Fruit fly (Drosophila melanogaster): Measurements from ENCODE around the gene Mi-2.

The Mi-2 gene

dm6 chr3L:19939024-19939423 is 29.0 kb upstream of the Mi-2 start, which contains the start of gene Ac76E (continued):
- TF ChIP-seq zen2 (GFP tag; IDR thresholded peaks at IDR 0.05; ENCODE audit: partially characterized antibody), result no peak
- TF ChIP-seq Dfd (GFP tag; optimal IDR thresholded peaks at IDR 0.05), result no peak
- no peak for TF ChIP-seq danr (GFP tag; IDR thresholded peaks at IDR 0.05)
- peak; percentile 56 for TF ChIP-seq HmgZ (tag; optimal IDR thresholded peaks at IDR 0.05)
- no peak for TF ChIP-seq jing (GFP tag; optimal IDR thresholded peaks at IDR 0.05)
- TF ChIP-seq Ssrp (tag; optimal IDR thresholded peaks at IDR 0.05), result no peak
- TF ChIP-seq NK7.1 (GFP tag; optimal IDR thresholded peaks at IDR 0.05), result no peak
- TF ChIP-seq CG5953 (GFP tag; IDR thresholded peaks at IDR 0.05), result no peak
- no peak for TF ChIP-seq CG12236 (GFP tag; optimal IDR thresholded peaks at IDR 0.05)
- TF ChIP-seq CG17361 (GFP tag; IDR thresholded peaks at IDR 0.05), result no peak
- TF ChIP-seq CG4424 (GFP tag; optimal IDR thresholded peaks at IDR 0.05), result no peak
- no peak for TF ChIP-seq bcd (GFP tag; optimal IDR thresholded peaks at IDR 0.05)
- no peak for TF ChIP-seq CG6272 (GFP tag; IDR thresholded peaks at IDR 0.05)
- TF ChIP-seq Spps (tag; optimal IDR thresholded peaks at IDR 0.05), result no peak
- TF ChIP-seq CG17829 (tag; optimal IDR thresholded peaks at IDR 0.05), result no peak
- TF ChIP-seq CG10209 (GFP tag; optimal IDR thresholded peaks at IDR 0.05), result no peak
- TF ChIP-seq ftz-f1 (GFP tag; optimal IDR thresholded peaks at IDR 0.05), result peak; percentile 93
- TF ChIP-seq eve (GFP tag; optimal IDR thresholded peaks at IDR 0.05), result no peak
- TF ChIP-seq lola (GFP tag; optimal IDR thresholded peaks at IDR 0.05), result no peak
- no peak for TF ChIP-seq CG18599 (GFP tag; optimal IDR thresholded peaks at IDR 0.05)
- no peak; the same call in 1 of the 2 replicates for TF ChIP-seq ranshi (GFP tag; IDR thresholded peaks at IDR 0.05)
- TF ChIP-seq CG10462 (GFP tag; optimal IDR thresholded peaks at IDR 0.05), result no peak
- peak; percentile 46 for TF ChIP-seq CG10543 (GFP tag; optimal IDR thresholded peaks at IDR 0.05)
- no peak for TF ChIP-seq CG12391 (tag; optimal IDR thresholded peaks at IDR 0.05)
- no peak for TF ChIP-seq CG2116 (GFP tag; optimal IDR thresholded peaks at IDR 0.05)
- no peak for TF ChIP-seq grau (tag; optimal IDR thresholded peaks at IDR 0.05)
- peak; percentile 36 for TF ChIP-seq Hmr (GFP tag; optimal IDR thresholded peaks at IDR 0.05)
- TF ChIP-seq CG10267 (tag; optimal IDR thresholded peaks at IDR 0.05), result no peak
- TF ChIP-seq cato (GFP tag; optimal IDR thresholded peaks at IDR 0.05; ENCODE audit: borderline replicate concordance), result no peak
- TF ChIP-seq Eip74EF (GFP tag; optimal IDR thresholded peaks at IDR 0.05), result no peak
- no peak for TF ChIP-seq sim (GFP tag; IDR thresholded peaks at IDR 0.05)
- no peak for TF ChIP-seq Side (GFP tag; optimal IDR thresholded peaks at IDR 0.05)
- TF ChIP-seq Med (GFP tag), result peak; percentile 81
- TF ChIP-seq B-H1 (GFP tag; IDR thresholded peaks at IDR 0.05), result no peak; the same call in 2 of the 3 replicates
- no peak for TF ChIP-seq Oaz (GFP tag; IDR thresholded peaks at IDR 0.05)
- no peak for TF ChIP-seq cas (GFP tag; IDR thresholded peaks at IDR 0.05)
- TF ChIP-seq Atf6 (GFP tag; IDR thresholded peaks at IDR 0.05), result peak; percentile 64
- no peak for TF ChIP-seq cad (GFP tag; optimal IDR thresholded peaks at IDR 0.05)
- no peak for TF ChIP-seq exex (tag; optimal IDR thresholded peaks at IDR 0.05)
- no peak for TF ChIP-seq CG16779 (GFP tag; IDR thresholded peaks at IDR 0.05)
- peak; percentile 91 for TF ChIP-seq scrt (GFP tag; optimal IDR thresholded peaks at IDR 0.05)
- TF ChIP-seq Dref (GFP tag; IDR thresholded peaks at IDR 0.05), result no peak
- no peak for TF ChIP-seq CG16813 (GFP tag; IDR thresholded peaks at IDR 0.05; ENCODE audit: partially characterized antibody)
- TF ChIP-seq Hr39 (optimal IDR thresholded peaks at IDR 0.05), result no peak
- no peak for TF ChIP-seq CG8281 (tag; optimal IDR thresholded peaks at IDR 0.05)
- TF ChIP-seq trem (tag; optimal IDR thresholded peaks at IDR 0.05), result no peak
- no peak for TF ChIP-seq Abd-B (GFP tag; optimal IDR thresholded peaks at IDR 0.05)
- no peak for TF ChIP-seq CG7745 (tag; optimal IDR thresholded peaks at IDR 0.05)
- no peak for TF ChIP-seq Gsc (GFP tag; IDR thresholded peaks at IDR 0.05)
- TF ChIP-seq HmgD (GFP tag; optimal IDR thresholded peaks at IDR 0.05), result no peak
- no peak for TF ChIP-seq Nf-YA (GFP tag; IDR thresholded peaks at IDR 0.05)
- TF ChIP-seq wek (GFP tag; optimal IDR thresholded peaks at IDR 0.05), result no peak

Data from whole organism, embryonic.